Worm (Caenorhabditis elegans): ENCODE data around the gene F01D5.3.

ce11 chrII:13954077-13954476, 45.9 kb downstream of the F01D5.3 start:
- no peak for TF ChIP-seq pha-4 (tag; optimal IDR thresholded peaks at IDR 0.05)
- no peak for TF ChIP-seq unc-120 (tag; optimal IDR thresholded peaks at IDR 0.05; ENCODE audit: poor library complexity, severe bottlenecking)
- no peak for TF ChIP-seq ham-2 (GFP tag; optimal IDR thresholded peaks at IDR 0.05)
- no peak for TF ChIP-seq lin-13 (tag; optimal IDR thresholded peaks at IDR 0.05)
- TF ChIP-seq unc-62 (GFP tag; optimal IDR thresholded peaks at IDR 0.05) = no peak
- TF ChIP-seq snpc-4 (tag; optimal IDR thresholded peaks at IDR 0.05) = no peak
- no peak for TF ChIP-seq nhr-76 (tag; optimal IDR thresholded peaks at IDR 0.05)
- TF ChIP-seq elt-3 (tag; optimal IDR thresholded peaks at IDR 0.05) = no peak
- TF ChIP-seq unc-39 (tag; optimal IDR thresholded peaks at IDR 0.05) = no peak
- TF ChIP-seq bed-3 (GFP tag; optimal IDR thresholded peaks at IDR 0.05) = no peak
